Fruit fly (Drosophila melanogaster): ENCODE data around the gene CG42367.
A peak's percentile ranks its signal among the peaks of the same experiment; 100 is the strongest.

DNA sequence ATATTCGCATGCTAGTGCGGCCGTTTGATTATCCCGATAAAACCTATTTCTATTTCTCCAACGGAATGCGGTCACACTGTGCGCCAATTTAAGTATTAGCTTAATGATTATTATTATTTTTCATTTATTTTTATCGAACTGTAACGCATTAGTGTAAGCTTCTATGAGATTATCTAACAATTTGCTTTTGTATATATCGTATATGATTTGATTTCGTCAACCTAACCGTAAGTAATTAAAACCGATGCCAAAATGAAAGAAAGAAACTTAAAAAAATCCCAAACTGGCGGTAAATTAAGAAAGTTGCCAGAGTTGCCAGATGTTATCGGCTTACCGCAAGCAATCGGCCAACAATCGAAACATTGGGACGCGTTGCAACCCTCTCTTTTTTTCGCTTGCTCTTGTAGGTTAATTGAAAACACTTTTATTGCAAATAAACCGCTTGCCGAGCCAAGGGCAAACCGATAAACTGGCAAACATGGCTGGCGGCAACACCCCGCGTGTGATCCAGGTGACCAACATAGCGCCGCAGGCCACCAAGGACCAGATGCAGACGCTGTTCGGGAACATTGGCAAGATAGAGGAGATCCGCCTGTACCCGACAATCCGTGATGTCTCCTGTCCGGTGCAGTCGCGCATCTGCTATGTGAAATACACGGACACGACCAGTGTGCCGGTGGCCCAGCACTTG lies 17.7 kb upstream of the CG42367 start, which contains the start of the genes Etl1 and Srp54:
- TF ChIP-seq br (GFP tag; optimal IDR thresholded peaks at IDR 0.05) = no peak
- TF ChIP-seq Myc (optimal IDR thresholded peaks at IDR 0.05) = peak; percentile 2
- TF ChIP-seq CG32264 (GFP tag; optimal IDR thresholded peaks at IDR 0.05) = no peak
- TF ChIP-seq foxo (GFP tag; optimal IDR thresholded peaks at IDR 0.05) = peak in 1 of 2 experiments; percentile 25
- TF ChIP-seq pan (optimal IDR thresholded peaks at IDR 0.05) = no peak

Data from whole organism, wandering third instar larva.